Worm (Caenorhabditis elegans): ENCODE measurements around the gene fce-2.

Gene fce-2

DNA sequence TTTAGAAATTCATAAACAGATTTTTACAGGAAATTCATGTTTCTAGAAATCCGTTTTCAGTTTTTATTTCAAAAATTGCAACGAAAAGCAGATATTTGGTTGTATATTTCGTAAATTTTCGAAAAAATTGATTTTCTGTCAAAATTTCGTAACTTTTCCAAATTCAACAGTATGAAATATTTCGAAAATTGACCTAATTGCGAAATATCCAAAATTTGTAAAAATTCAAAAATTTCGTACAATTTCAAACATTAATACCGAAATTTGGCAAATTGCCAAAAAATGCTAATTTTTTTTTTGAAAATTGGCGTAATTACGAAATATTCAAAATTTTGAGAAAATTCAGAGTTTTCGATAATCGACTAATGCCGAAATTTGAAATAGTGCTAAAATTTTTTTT lies 11.2 kb upstream of the fce-2 start:
- peak; percentile 49 for TF ChIP-seq skn-1 (tag; optimal IDR thresholded peaks at IDR 0.05)
- no peak for TF ChIP-seq jun-1 (tag; optimal IDR thresholded peaks at IDR 0.05)
- TF ChIP-seq egl-13 (tag; optimal IDR thresholded peaks at IDR 0.05), result no peak
- no peak for TF ChIP-seq efl-1 (optimal IDR thresholded peaks at IDR 0.05)
- no peak for TF ChIP-seq efl-1 (GFP tag; optimal IDR thresholded peaks at IDR 0.05 in 1 of 2)

DNA sequence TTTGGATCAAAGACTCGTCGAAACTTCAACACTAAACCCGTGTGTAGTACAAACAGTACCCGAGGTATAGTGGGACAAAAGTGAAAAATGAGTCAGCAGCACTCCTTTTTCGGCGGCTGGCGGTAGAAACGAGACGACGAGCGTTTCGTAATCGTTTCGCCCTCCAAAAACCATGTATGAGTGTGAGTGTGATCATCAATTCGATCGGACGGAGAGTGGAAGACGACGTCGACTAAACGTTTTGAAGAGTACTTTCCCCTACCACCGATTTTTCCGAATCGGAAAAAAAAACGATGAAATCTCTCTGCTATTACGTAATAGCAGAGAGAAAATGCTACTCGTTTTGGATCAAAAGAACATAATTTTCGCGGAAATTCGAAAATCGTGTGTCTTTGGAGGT lies 9.7 kb upstream of the fce-2 start:
- TF ChIP-seq snu-23 (GFP tag; optimal IDR thresholded peaks at IDR 0.05) (peak; percentile 54), grh-1 (GFP tag; IDR thresholded peaks at IDR 0.05) (no peak), elt-3 (tag; optimal IDR thresholded peaks at IDR 0.05) (peak in 1 of 6 experiments; percentile 35), xbp-1 (tag; optimal IDR thresholded peaks at IDR 0.05) (peak; percentile 47), lin-35 (GFP tag; optimal IDR thresholded peaks at IDR 0.05) (peak in 1 of 2 experiments; percentile 47), unc-98 (GFP tag; IDR thresholded peaks at IDR 0.05) (no peak), aly-2 (tag; optimal IDR thresholded peaks at IDR 0.05) (no peak), nhr-85 (tag) (peak; percentile 88), sptf-1 (tag; optimal IDR thresholded peaks at IDR 0.05) (no peak), hpl-2 (GFP tag; optimal IDR thresholded peaks at IDR 0.05) (no peak), dpl-1 (GFP tag; optimal IDR thresholded peaks at IDR 0.05) (peak in 2 of 3 experiments; percentile 0 to 1), mep-1 (tag; optimal IDR thresholded peaks at IDR 0.05) (peak; percentile 40), nhr-20 (tag; optimal IDR thresholded peaks at IDR 0.05) (peak; percentile 14), nhr-12 (tag; optimal IDR thresholded peaks at IDR 0.05) (no peak), nhr-71 (tag; optimal IDR thresholded peaks at IDR 0.05) (peak; percentile 18), blmp-1 (tag; optimal IDR thresholded peaks at IDR 0.05) (peak; percentile 96), ceh-82 (tag; optimal IDR thresholded peaks at IDR 0.05) (peak in 1 of 3 experiments; percentile 10), lin-14 (GFP tag; optimal IDR thresholded peaks at IDR 0.05) (peak; percentile 77)

DNA sequence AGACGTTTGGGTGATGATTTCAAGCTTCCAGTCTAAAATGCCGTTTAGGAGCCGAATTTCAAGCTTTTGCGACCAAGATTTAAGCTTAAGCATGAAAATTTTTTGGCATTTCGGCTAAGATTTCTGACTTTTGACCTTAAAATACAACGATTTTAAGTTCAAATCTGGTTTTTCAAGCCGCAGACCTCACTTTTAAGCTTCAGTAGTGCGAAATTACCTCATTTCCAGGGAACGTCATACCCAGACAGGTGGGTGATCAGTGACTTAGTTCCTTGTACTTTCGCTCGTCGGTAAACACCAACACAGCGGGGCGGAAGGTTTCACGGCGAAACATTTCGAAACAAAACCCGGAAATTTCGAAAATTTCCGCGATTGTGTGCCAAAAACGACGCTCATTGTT lies 8.8 kb upstream of the fce-2 start:
- TF ChIP-seq unc-98 (GFP tag; IDR thresholded peaks at IDR 0.05), result no peak
- TF ChIP-seq ets-5 (GFP tag; IDR thresholded peaks at IDR 0.05), result no peak
- no peak for TF ChIP-seq snu-23 (GFP tag; optimal IDR thresholded peaks at IDR 0.05)
- peak; percentile 52 for TF ChIP-seq nhr-85 (tag)
- TF ChIP-seq blmp-1 (tag; optimal IDR thresholded peaks at IDR 0.05), result peak; percentile 37
- no peak for TF ChIP-seq rnt-1 (tag; optimal IDR thresholded peaks at IDR 0.05)

ce11 chrV:20416790-20417189 lies 8.3 kb upstream of the fce-2 start:
- TF ChIP-seq ztf-11 (tag; optimal IDR thresholded peaks at IDR 0.05) (no peak), nhr-71 (tag; optimal IDR thresholded peaks at IDR 0.05) (peak; percentile 26), skn-1 (tag; optimal IDR thresholded peaks at IDR 0.05) (no peak), ceh-82 (tag; optimal IDR thresholded peaks at IDR 0.05) (no peak), unc-86 (tag; optimal IDR thresholded peaks at IDR 0.05) (no peak), isw-1 (GFP tag; IDR thresholded peaks at IDR 0.05) (no peak), jun-1 (tag; optimal IDR thresholded peaks at IDR 0.05) (no peak), zip-4 (GFP tag; optimal IDR thresholded peaks at IDR 0.05) (no peak), lin-14 (GFP tag; optimal IDR thresholded peaks at IDR 0.05) (peak; percentile 15), mdl-1 (tag; optimal IDR thresholded peaks at IDR 0.05) (peak in 1 of 2 experiments; percentile 27), F16B12.6 (tag; optimal IDR thresholded peaks at IDR 0.05) (no peak), vab-15 (tag; optimal IDR thresholded peaks at IDR 0.05) (no peak), ceh-90 (tag; optimal IDR thresholded peaks at IDR 0.05) (peak; percentile 1), nhr-237 (tag; optimal IDR thresholded peaks at IDR 0.05) (no peak), elt-2 (tag; optimal IDR thresholded peaks at IDR 0.05) (peak; percentile 50), efl-1 (optimal IDR thresholded peaks at IDR 0.05) (no peak), efl-1 (GFP tag; optimal IDR thresholded peaks at IDR 0.05 in 1 of 2) (peak in 1 of 2 experiments; percentile 69)

- TF ChIP-seq nhr-12 (tag; optimal IDR thresholded peaks at IDR 0.05) (no peak), efl-1 (optimal IDR thresholded peaks at IDR 0.05) (peak in 1 of 2 experiments; percentile 35), efl-1 (GFP tag; optimal IDR thresholded peaks at IDR 0.05 in 1 of 2) (peak; percentile 16 to 45), fkh-8 (tag; optimal IDR thresholded peaks at IDR 0.05) (peak; percentile 66), snu-23 (GFP tag; optimal IDR thresholded peaks at IDR 0.05) (peak; percentile 16), C16A3.4 (tag; optimal IDR thresholded peaks at IDR 0.05) (no peak), tbx-2 (tag; optimal IDR thresholded peaks at IDR 0.05) (no peak), nhr-47 (tag; optimal IDR thresholded peaks at IDR 0.05) (peak; percentile 44), unc-86 (tag; optimal IDR thresholded peaks at IDR 0.05) (peak; percentile 54), ceh-90 (tag; optimal IDR thresholded peaks at IDR 0.05) (no peak), pax-3 (tag; optimal IDR thresholded peaks at IDR 0.05) (peak; percentile 25), lin-14 (GFP tag; optimal IDR thresholded peaks at IDR 0.05) (peak; percentile 83), mep-1 (tag; optimal IDR thresholded peaks at IDR 0.05) (peak; percentile 26), skn-1 (tag; optimal IDR thresholded peaks at IDR 0.05) (peak; percentile 19), dpl-1 (GFP tag; optimal IDR thresholded peaks at IDR 0.05) (peak in 1 of 3 experiments; percentile 9), mdl-1 (tag; optimal IDR thresholded peaks at IDR 0.05) (peak in 1 of 2 experiments; percentile 51), ceh-82 (tag; optimal IDR thresholded peaks at IDR 0.05) (peak in 1 of 3 experiments; percentile 12), nhr-71 (tag; optimal IDR thresholded peaks at IDR 0.05) (peak; percentile 58), fos-1 (tag; optimal IDR thresholded peaks at IDR 0.05) (peak; percentile 5), irx-1 (tag; optimal IDR thresholded peaks at IDR 0.05) (peak; percentile 26), lsy-2 (tag; optimal IDR thresholded peaks at IDR 0.05) (peak in 1 of 2 experiments; percentile 32)
These were observed 7.3 kb upstream of the fce-2 start for ce11 chrV:20417809-20418208.
